Fruit fly (Drosophila melanogaster) S2 (cell line): ENCODE data around the gene ras.

Experiments
- CG8478 ChIP-seq: fragments of >200 bp; optimal IDR thresholded peaks from 2 replicates; lab custom pipeline; 2018
- CTCF ChIP-seq, 2 experiments: fragments of >200 bp; optimal IDR thresholded peaks; 2 replicates each; lab custom pipeline; 2018

DNA sequence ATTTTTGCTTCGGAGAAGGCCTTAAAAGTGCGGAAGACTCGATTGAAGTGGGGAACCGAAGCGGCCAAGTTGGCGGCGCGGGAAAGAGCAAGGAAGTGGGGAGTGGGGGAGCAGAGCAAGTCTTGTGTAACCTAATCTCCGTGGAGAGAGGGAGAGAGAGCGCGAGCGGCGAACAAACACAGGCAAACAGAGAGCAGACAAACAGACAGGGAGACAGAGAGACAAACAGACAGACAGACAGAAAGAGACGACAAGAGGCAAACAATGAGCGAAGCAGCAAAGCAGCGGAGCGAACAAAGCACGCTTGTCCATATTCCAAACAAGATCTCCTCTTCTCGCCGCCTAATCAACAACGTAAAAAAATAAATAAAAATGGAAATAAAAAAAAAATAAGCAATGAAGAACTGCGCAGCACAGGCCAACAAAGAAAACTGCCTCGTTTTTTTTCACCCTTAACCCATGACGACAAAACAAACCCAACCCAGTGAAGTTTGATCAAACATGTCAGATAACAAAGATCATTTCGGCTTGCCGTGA is 5.4 kb upstream of the ras start:
- TF ChIP-seq CG8478 (lab: Kevin White, UChicago) (no peak), CTCF (optimal IDR thresholded peaks at IDR 0.05; lab: Kevin White, UChicago) (no peak)
